Worm (Caenorhabditis elegans) whole organism, late embryonic: ENCODE results near the gene F40G12.5.
"Not testable (repeated sequence)": the region's sequence is repeated elsewhere in the genome, so short reads cannot be mapped to it uniquely, and the experiment has no call there.

Experiments
- C08G9.2 ChIP-seq: sonication (generic microtip); optimal IDR thresholded peaks from 2 replicates; lab custom pipeline; 2016; ENCODE audit warnings: mild to moderate bottlenecking, missing genetic modification characterization, moderate library complexity, missing compliant biosample characterization
- T23F11.4 ChIP-seq: fragments of 200-800 bp; sonication (Bioruptor generic); optimal IDR thresholded peaks from 2 replicates; lab custom pipeline; 2018; ENCODE audit warnings: mild to moderate bottlenecking, missing genetic modification characterization, missing compliant biosample characterization
- ceh-2 ChIP-seq: sonication (generic microtip); optimal IDR thresholded peaks from 2 replicates; lab custom pipeline; 2016; ENCODE audit warnings: missing genotype, missing genetic modification characterization, missing compliant biosample characterization
- ceh-24 ChIP-seq: sonication (generic microtip); optimal IDR thresholded peaks from 2 replicates; lab custom pipeline; 2016; ENCODE audit warnings: mild to moderate bottlenecking, missing genetic modification characterization, missing compliant biosample characterization
- ceh-31 ChIP-seq: sonication (generic microtip); optimal IDR thresholded peaks from 2 replicates; lab custom pipeline; 2016; ENCODE audit warnings: missing genetic modification characterization, missing compliant biosample characterization
- ceh-9 ChIP-seq: sonication (generic microtip); optimal IDR thresholded peaks from 2 replicates; lab custom pipeline; 2016; ENCODE audit warnings: mild to moderate bottlenecking, missing genetic modification characterization, inconsistent platforms, missing compliant biosample characterization
- elt-2 ChIP-seq: sonication (generic microtip); optimal IDR thresholded peaks from 2 replicates; lab custom pipeline; 2016; ENCODE audit warnings: missing genetic modification reagents, missing genetic modification characterization, missing compliant biosample characterization
- ets-4 ChIP-seq: sonication (generic microtip); optimal IDR thresholded peaks from 2 replicates; lab custom pipeline; 2016; ENCODE audit warnings: missing genetic modification characterization, missing compliant biosample characterization
- fax-1 ChIP-seq: sonication (generic microtip); optimal IDR thresholded peaks from 2 replicates; lab custom pipeline; 2016; ENCODE audit warnings: missing genotype, missing genetic modification characterization, missing compliant biosample characterization
- fkh-6 ChIP-seq: sonication (generic microtip); optimal IDR thresholded peaks from 2 replicates; lab custom pipeline; 2016; ENCODE audit warnings: missing genetic modification characterization, missing compliant biosample characterization
- gmeb-2 ChIP-seq: sonication (generic microtip); optimal IDR thresholded peaks from 2 replicates; lab custom pipeline; 2016; ENCODE audit warnings: missing genetic modification characterization, inconsistent platforms, missing compliant biosample characterization
- hlh-15 ChIP-seq: sonication (generic microtip); optimal IDR thresholded peaks from 2 replicates; lab custom pipeline; 2016; ENCODE audit warnings: missing genetic modification characterization, missing compliant biosample characterization
- hlh-30 ChIP-seq: sonication (generic microtip); optimal IDR thresholded peaks from 2 replicates; lab custom pipeline; 2017; ENCODE audit warnings: antibody characterized with exemption, missing genetic modification characterization, missing compliant biosample characterization; ENCODE audit not compliant: insufficient read depth
- hlh-6 ChIP-seq: sonication (generic microtip); optimal IDR thresholded peaks from 2 replicates; lab custom pipeline; 2016; ENCODE audit warnings: missing genotype, missing genetic modification characterization, missing compliant biosample characterization
- lin-11 ChIP-seq: fragments of 200-800 bp; sonication (Bioruptor generic); optimal IDR thresholded peaks from 2 replicates; lab custom pipeline; 2018; ENCODE audit warnings: mild to moderate bottlenecking, missing genetic modification characterization, missing compliant biosample characterization
- madf-2 ChIP-seq: sonication (generic microtip); optimal IDR thresholded peaks from 2 replicates; lab custom pipeline; 2017; ENCODE audit warnings: missing genetic modification characterization, missing compliant biosample characterization
- mec-3 ChIP-seq: sonication (generic microtip); optimal IDR thresholded peaks from 2 replicates; lab custom pipeline; 2016; ENCODE audit warnings: borderline replicate concordance, missing genetic modification characterization, missing compliant biosample characterization
- nfya-1 ChIP-seq: sonication (generic microtip); optimal IDR thresholded peaks from 2 replicates; lab custom pipeline; 2017; ENCODE audit warnings: missing genetic modification characterization, mild to moderate bottlenecking, missing compliant biosample characterization, antibody characterized with exemption, moderate library complexity
- nhr-11 ChIP-seq: fragments of 150-350 bp; optimal IDR thresholded peaks from 2 replicates; lab custom pipeline; 2014; ENCODE audit warnings: missing biosample characterization, missing genetic modification characterization
- nhr-232 ChIP-seq: sonication (generic microtip); optimal IDR thresholded peaks from 2 replicates; lab custom pipeline; 2016; ENCODE audit warnings: missing genetic modification characterization, missing compliant biosample characterization
- odd-2 ChIP-seq: sonication (generic microtip); optimal IDR thresholded peaks from 2 replicates; lab custom pipeline; 2017; ENCODE audit warnings: antibody characterized with exemption, mild to moderate bottlenecking, missing genetic modification characterization, missing compliant biosample characterization
- pax-1 ChIP-seq: fragments of 150-350 bp; optimal IDR thresholded peaks from 2 replicates; lab custom pipeline; 2014; ENCODE audit warnings: missing biosample characterization, missing genetic modification characterization
- pha-2 ChIP-seq: sonication (generic microtip); optimal IDR thresholded peaks from 2 replicates; lab custom pipeline; 2017; ENCODE audit warnings: mild to moderate bottlenecking, missing genetic modification characterization, missing compliant biosample characterization
- pros-1 ChIP-seq: fragments of 150-350 bp; optimal IDR thresholded peaks from 2 replicates; lab custom pipeline; 2014; ENCODE audit warnings: missing biosample characterization, missing genetic modification reagents, missing genetic modification characterization
- rnt-1 ChIP-seq: sonication (generic microtip); optimal IDR thresholded peaks from 2 replicates; lab custom pipeline; 2016; ENCODE audit warnings: missing genetic modification characterization, missing compliant biosample characterization
- sox-2 ChIP-seq: fragments of 200-800 bp; sonication (Bioruptor generic); IDR thresholded peaks from 2 replicates; pipeline ENCODE4 v1.3.6; 2022; ENCODE audit warnings: missing genetic modification reagents, missing genetic modification characterization, missing compliant biosample characterization
- sox-4 ChIP-seq: sonication (generic microtip); optimal IDR thresholded peaks from 2 replicates; lab custom pipeline; 2017; ENCODE audit warnings: mild to moderate bottlenecking, missing genetic modification characterization, inconsistent platforms, missing compliant biosample characterization
- ttx-3 ChIP-seq: sonication (generic microtip); optimal IDR thresholded peaks from 2 replicates; lab custom pipeline; 2016; ENCODE audit warnings: missing genetic modification reagents, missing genetic modification characterization, missing compliant biosample characterization
- unc-3 ChIP-seq, 2 experiments: fragments of 200-800 bp in 1 of 2; sonication (Bioruptor generic) in 1 of 2; sonication (generic microtip) in 1 of 2; conservative IDR thresholded peaks in 1 of 2; optimal IDR thresholded peaks in 1 of 2; 2 replicates each; pipeline versions ENCODE4 v1.3.6 to Lab custom; 2016 to 2022; ENCODE audit warnings: missing compliant biosample characterization in 2 of 2, missing genetic modification characterization in 2 of 2, missing genetic modification reagents in 1 of 2
- unc-55 ChIP-seq: sonication (generic microtip); optimal IDR thresholded peaks from 2 replicates; lab custom pipeline; 2017; ENCODE audit warnings: missing biosample characterization, missing genetic modification reagents, missing genetic modification characterization
- unc-86 ChIP-seq: sonication (generic microtip); optimal IDR thresholded peaks from 2 replicates; lab custom pipeline; 2016; ENCODE audit warnings: missing genetic modification characterization, missing compliant biosample characterization
- zip-5 ChIP-seq: sonication (generic microtip); optimal IDR thresholded peaks from 2 replicates; lab custom pipeline; 2016; ENCODE audit warnings: missing genetic modification characterization, missing compliant biosample characterization
- ztf-16 ChIP-seq: sonication (generic microtip); optimal IDR thresholded peaks from 2 replicates; lab custom pipeline; 2017; ENCODE audit warnings: missing genetic modification characterization, missing compliant biosample characterization

The F40G12.5 gene

ce11 chrV:14309632-14310031 is 39.0 kb upstream of the F40G12.5 start, which contains the start of gene F14D7.14:
TSS of gene F14D7.14 (plus strand) at chrV:14309932.
- not testable (repeated sequence) for TF ChIP-seq pros-1 (tag; lab: Kevin White, UChicago); ets-4 (tag; lab: Kevin White, UChicago); odd-2

- TF ChIP-seq fax-1; fkh-6 (tag; lab: Kevin White, UChicago); odd-2: not testable (repeated sequence)
These were observed 37.5 kb upstream of the F40G12.5 start, which contains the start of gene spig-5 for ce11 chrV:14308164-14308563. TSS of gene spig-5 (plus strand) at chrV:14308464.

DNA sequence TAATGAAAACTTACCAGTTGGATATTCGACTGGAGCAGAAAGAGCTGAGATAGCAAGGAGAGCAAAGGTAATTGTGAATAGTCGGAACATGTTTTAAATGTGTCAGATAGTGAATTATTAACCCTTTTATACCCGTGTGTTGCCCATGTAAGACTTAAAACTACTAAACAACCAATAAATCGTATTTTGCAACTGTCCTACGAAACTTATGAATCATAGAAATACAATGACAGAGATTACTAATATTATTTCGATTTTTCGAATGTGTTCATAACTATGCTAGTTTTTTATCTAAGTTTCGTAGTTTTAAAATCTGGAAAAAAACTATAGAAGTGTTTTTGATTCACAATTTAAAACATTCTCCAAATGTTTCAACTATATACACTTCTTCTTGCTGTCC is 36.1 kb upstream of the F40G12.5 start, which contains the start of gene spig-4:
spig-4 (minus strand) TSS at position 101 of the 400 bp plus-strand sequence.
- not testable (repeated sequence) for TF ChIP-seq unc-86; ttx-3 (tag; lab: Kevin White, UChicago); nhr-11

ce11 chrV:14301076-14301475 is 30.4 kb upstream of the F40G12.5 start, which contains the start of gene F14D7.6:
TSS of gene F14D7.6 (plus strand) at chrV:14301413.
- TF ChIP-seq elt-2: peak; percentile 21
- TF ChIP-seq nhr-232: no peak
- TF ChIP-seq ceh-2 (tag; lab: Kevin White, UChicago): no peak
- TF ChIP-seq unc-55 (GFP tag; lab: Kevin White, UChicago): no peak
- no peak for TF ChIP-seq zip-5 (tag; lab: Kevin White, UChicago)
- TF ChIP-seq, all 69 proteins: peak for 1

ce11 chrV:14299569-14300064 is 29.0 kb upstream of the F40G12.5 start, which contains the start of the genes spig-3 and F14D7.12:
TSS of gene spig-3 (minus strand) at chrV:14299669.
TSS of gene F14D7.12 (plus strand) at chrV:14300014.
- no peak for TF ChIP-seq ttx-3 (tag; lab: Kevin White, UChicago)

ce11 chrV:14296499-14296898 is 25.9 kb upstream of the F40G12.5 start, which contains the start of gene F14D7.3:
TSS of gene F14D7.3 (plus strand) at chrV:14296799.
- TF ChIP-seq pax-1 (tag; lab: Kevin White, UChicago) (no peak), unc-3 (GFP tag; conservative IDR thresholded peaks at IDR 0.05; lab: Robert Waterston, UW) (no peak), unc-3 (tag; optimal IDR thresholded peaks at IDR 0.05; lab: Kevin White, UChicago) (no peak), C08G9.2 (tag; lab: Kevin White, UChicago) (no peak), nhr-232 (no peak), hlh-15 (no peak), ceh-24 (tag; lab: Kevin White, UChicago) (no peak), nhr-11 (no peak), odd-2 (no peak), ceh-9 (tag; lab: Kevin White, UChicago) (no peak), gmeb-2 (tag; lab: Kevin White, UChicago) (no peak), unc-55 (GFP tag; lab: Kevin White, UChicago) (no peak), nfya-1 (tag; lab: Kevin White, UChicago) (no peak), sox-2 (GFP tag; lab: Robert Waterston, UW) (no peak), T23F11.4 (GFP tag; lab: Kevin White, UChicago) (no peak), lin-11 (no peak), sox-4 (tag; lab: Kevin White, UChicago) (no peak), hlh-30 (tag; lab: Kevin White, UChicago) (no peak), hlh-6 (tag; lab: Kevin White, UChicago) (no peak)

DNA sequence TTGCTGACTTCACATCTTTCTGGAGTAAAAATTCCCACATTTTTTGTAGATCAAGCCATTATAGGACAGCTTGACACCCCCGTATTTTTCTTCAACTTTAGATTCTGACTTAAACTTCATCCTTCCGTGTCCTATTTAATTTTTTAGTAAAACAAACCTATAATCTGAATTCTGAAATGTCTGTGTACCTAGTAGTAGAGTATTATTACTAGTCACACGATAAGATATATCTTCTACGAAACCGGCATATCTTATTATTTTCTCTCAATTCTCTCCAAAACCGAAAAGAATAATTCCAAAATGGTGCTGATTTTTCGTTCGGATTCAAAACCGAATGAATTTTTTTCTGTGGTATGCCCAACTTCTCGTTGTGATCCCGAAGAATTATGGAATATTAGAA is 23.8 kb upstream of the F40G12.5 start, which contains the start of gene F14D7.9:
F14D7.9 (plus strand) TSS at position 301 of the 400 bp plus-strand sequence.
- TF ChIP-seq pros-1 (tag; lab: Kevin White, UChicago): no peak
- no peak for TF ChIP-seq zip-5 (tag; lab: Kevin White, UChicago)
- TF ChIP-seq ceh-31 (tag; lab: Kevin White, UChicago): no peak
- TF ChIP-seq ztf-16: no peak
- no peak for TF ChIP-seq ttx-3 (tag; lab: Kevin White, UChicago)
- TF ChIP-seq pha-2: no peak
- TF ChIP-seq rnt-1 (tag; lab: Kevin White, UChicago): no peak
- TF ChIP-seq unc-55 (GFP tag; lab: Kevin White, UChicago): no peak
- no peak for TF ChIP-seq nhr-11
- no peak for TF ChIP-seq gmeb-2 (tag; lab: Kevin White, UChicago)
- TF ChIP-seq madf-2: no peak
- no peak for TF ChIP-seq T23F11.4 (GFP tag; lab: Kevin White, UChicago)
- no peak for TF ChIP-seq mec-3 (tag; lab: Kevin White, UChicago)
